Fruit fly (Drosophila melanogaster): ENCODE data around the gene tHMG1.

The tHMG1 gene

DNA sequence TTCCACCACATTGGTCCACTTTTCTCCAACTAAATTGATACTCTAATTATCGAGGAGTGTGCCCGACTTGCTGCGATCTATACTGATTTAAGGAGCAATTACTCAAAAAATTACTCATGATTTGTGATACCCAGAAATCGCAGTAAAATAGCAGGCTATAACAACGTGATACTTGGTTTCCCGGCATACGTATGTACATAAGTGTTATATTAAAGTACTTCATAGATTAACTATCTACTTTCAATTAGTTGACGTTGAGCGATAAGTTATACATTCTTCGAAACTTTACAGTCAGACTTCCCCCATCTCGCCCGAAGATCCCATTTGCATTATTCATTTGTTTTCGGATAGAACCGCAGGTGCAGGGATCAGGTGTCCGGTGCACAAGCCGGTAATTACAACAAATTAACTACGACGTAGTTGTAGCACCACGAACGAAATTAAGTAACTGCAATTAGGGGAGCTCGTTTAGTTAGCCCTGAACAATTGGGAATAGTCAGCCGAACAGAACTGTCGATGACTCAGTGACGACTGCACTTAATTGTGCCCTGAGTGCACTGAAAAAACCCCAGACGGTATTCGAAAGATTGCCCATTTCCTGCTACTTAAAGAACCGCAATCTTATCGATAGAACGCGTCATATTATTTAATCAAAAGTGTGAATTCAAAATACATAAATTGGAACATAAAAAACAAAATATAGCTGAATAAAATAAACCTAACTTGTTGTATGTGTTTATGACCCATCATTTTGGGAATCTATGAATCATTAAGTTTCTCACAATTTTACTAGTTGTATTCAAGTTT is 34.1 kb downstream of the tHMG1 start:
- TF ChIP-seq lz (GFP tag; optimal IDR thresholded peaks at IDR 0.05) (peak; percentile 14), fd85E (GFP tag; optimal IDR thresholded peaks at IDR 0.05) (no peak), CG31627 (GFP tag; optimal IDR thresholded peaks at IDR 0.05) (no peak), fd59A (GFP tag; optimal IDR thresholded peaks at IDR 0.05) (no peak), CG16779 (tag; optimal IDR thresholded peaks at IDR 0.05) (no peak), CG3919 (GFP tag; optimal IDR thresholded peaks at IDR 0.05) (no peak), Ets96B (tag; optimal IDR thresholded peaks at IDR 0.05) (no peak), CG32006 (GFP tag; optimal IDR thresholded peaks at IDR 0.05) (no peak), Eip78C (GFP tag) (no peak), CG4318 (GFP tag; optimal IDR thresholded peaks at IDR 0.05) (no peak), Sox102F (GFP tag; optimal IDR thresholded peaks at IDR 0.05) (no peak), vri (GFP tag; optimal IDR thresholded peaks at IDR 0.05) (peak; percentile 2), Sox15 (GFP tag; optimal IDR thresholded peaks at IDR 0.05) (no peak), Eip93F (GFP tag; optimal IDR thresholded peaks at IDR 0.05) (no peak), Hr39 (GFP tag; optimal IDR thresholded peaks at IDR 0.05) (no peak), Sox14 (GFP tag; optimal IDR thresholded peaks at IDR 0.05) (no peak), CG11294 (GFP tag; IDR thresholded peaks at IDR 0.05) (no peak), CG10669 (GFP tag; optimal IDR thresholded peaks at IDR 0.05) (no peak), CG11762 (GFP tag; optimal IDR thresholded peaks at IDR 0.05; ENCODE audit: insufficient read depth) (no peak), dac (GFP tag; optimal IDR thresholded peaks at IDR 0.05) (no peak), ss (GFP tag; optimal IDR thresholded peaks at IDR 0.05) (peak in 1 of 2 experiments; percentile 20), CG6163 (GFP tag; IDR thresholded peaks at IDR 0.05) (0 out of 3 replicates have a peak, but pooled peaks have one; percentile 26), CG6808 (GFP tag; optimal IDR thresholded peaks at IDR 0.05) (peak; percentile 27), acj6 (GFP tag; optimal IDR thresholded peaks at IDR 0.05) (no peak), topi (GFP tag; optimal IDR thresholded peaks at IDR 0.05) (no peak), Smox (GFP tag; optimal IDR thresholded peaks at IDR 0.05) (no peak), spab (GFP tag; optimal IDR thresholded peaks at IDR 0.05) (no peak), eg (GFP tag; IDR thresholded peaks at IDR 0.05) (no peak)

- TF ChIP-seq CG6276 (GFP tag; optimal IDR thresholded peaks at IDR 0.05): peak; percentile 2
- no peak for TF ChIP-seq Hr38 (GFP tag; optimal IDR thresholded peaks at IDR 0.05)
- TF ChIP-seq CG10631 (GFP tag; optimal IDR thresholded peaks at IDR 0.05): peak; percentile 52
- no peak for TF ChIP-seq CG6854 (GFP tag; optimal IDR thresholded peaks at IDR 0.05)
- TF ChIP-seq fkh (GFP tag; optimal IDR thresholded peaks at IDR 0.05): peak; percentile 28
- peak; percentile 3 for TF ChIP-seq lz (GFP tag; optimal IDR thresholded peaks at IDR 0.05)
- peak; percentile 15 for TF ChIP-seq Hr39 (GFP tag; optimal IDR thresholded peaks at IDR 0.05)
- no peak for TF ChIP-seq Lpt (GFP tag; optimal IDR thresholded peaks at IDR 0.05)
- no peak for TF ChIP-seq CG8632 (GFP tag; optimal IDR thresholded peaks at IDR 0.05)
- TF ChIP-seq cyc (GFP tag; optimal IDR thresholded peaks at IDR 0.05): no peak
- TF ChIP-seq CG34406 (GFP tag; optimal IDR thresholded peaks at IDR 0.05): no peak
- TF ChIP-seq OdsH (GFP tag; optimal IDR thresholded peaks at IDR 0.05): peak; percentile 28
- peak; percentile 20 for TF ChIP-seq topi (GFP tag; optimal IDR thresholded peaks at IDR 0.05)
- TF ChIP-seq CG3032 (tag; optimal IDR thresholded peaks at IDR 0.05): no peak
- no peak for TF ChIP-seq Blimp-1 (GFP tag; optimal IDR thresholded peaks at IDR 0.05)
- TF ChIP-seq CG8319 (GFP tag; optimal IDR thresholded peaks at IDR 0.05): no peak
- TF ChIP-seq achi (GFP tag; optimal IDR thresholded peaks at IDR 0.05): peak; percentile 41
- peak; percentile 30 for TF ChIP-seq CG3919 (GFP tag; optimal IDR thresholded peaks at IDR 0.05)
- TF ChIP-seq CG31627 (GFP tag; optimal IDR thresholded peaks at IDR 0.05): no peak
- TF ChIP-seq CG16779 (tag; optimal IDR thresholded peaks at IDR 0.05): no peak
- TF ChIP-seq dac (GFP tag; optimal IDR thresholded peaks at IDR 0.05): no peak
- TF ChIP-seq CG6808 (GFP tag; optimal IDR thresholded peaks at IDR 0.05): peak; percentile 8
- TF ChIP-seq spab (GFP tag; optimal IDR thresholded peaks at IDR 0.05): peak; percentile 49
- peak; percentile 56 for TF ChIP-seq Eip75B (GFP tag; optimal IDR thresholded peaks at IDR 0.05)
- no peak for TF ChIP-seq dsx (GFP tag; optimal IDR thresholded peaks at IDR 0.05; ENCODE audit: poor library complexity, severe bottlenecking)
- peak; percentile 29; the same call in 1 of the 2 replicates for TF ChIP-seq Gug (GFP tag; IDR thresholded peaks at IDR 0.05)
- TF ChIP-seq CG6163 (GFP tag; IDR thresholded peaks at IDR 0.05): peak; percentile 56; the same call in 1 of the 3 replicates
- no peak for TF ChIP-seq Eip93F (GFP tag; optimal IDR thresholded peaks at IDR 0.05)
- TF ChIP-seq Ets96B (tag; optimal IDR thresholded peaks at IDR 0.05): peak; percentile 23
- TF ChIP-seq CG11294 (GFP tag; IDR thresholded peaks at IDR 0.05): no peak
- peak in 1 of 2 experiments; percentile 63 for TF ChIP-seq salr (GFP tag; optimal IDR thresholded peaks at IDR 0.05)
- TF ChIP-seq CG11902 (GFP tag; optimal IDR thresholded peaks at IDR 0.05): no peak
These were observed 34.8 kb downstream of the tHMG1 start for dm6 chr3R:22526353-22526907.
